Fruit fly (Drosophila melanogaster) whole organism, prepupa: Measurements from ENCODE around the gene Targ3.

ENCODE experiments used
- Blimp-1 ChIP-seq: fragments of 200-800 bp; sonication (Bioruptor generic); optimal IDR thresholded peaks from 3 replicates; lab custom pipeline; 2017; ENCODE audit warnings: missing biosample characterization, missing genetic modification characterization, mild to moderate bottlenecking, moderate library complexity, missing genetic modification reagents
- CG10631 ChIP-seq: fragments of 200-800 bp; sonication (Bioruptor generic); optimal IDR thresholded peaks from 2 replicates; lab custom pipeline; 2016; ENCODE audit warnings: missing biosample characterization, missing genetic modification characterization
- CG11294 ChIP-seq: fragments of 200-800 bp; sonication (Bioruptor generic); IDR thresholded peaks from 2 replicates; pipeline ENCODE4 v1.3.6; 2022; ENCODE audit warnings: missing biosample characterization, missing genetic modification characterization
- CG11762 ChIP-seq: fragments of 200-800 bp; sonication (Bioruptor generic); optimal IDR thresholded peaks from 3 replicates; lab custom pipeline; 2016; ENCODE audit warnings: missing biosample characterization, missing genetic modification characterization; ENCODE audit not compliant: insufficient read depth
- CG15336 ChIP-seq: fragments of 200-800 bp; sonication (Bioruptor generic); IDR thresholded peaks from 2 replicates; pipeline ENCODE4 v1.3.6; 2022; ENCODE audit warnings: missing biosample characterization, missing genetic modification characterization
- CG1621 ChIP-seq: fragments of 200-800 bp; sonication (Bioruptor generic); optimal IDR thresholded peaks from 3 replicates; lab custom pipeline; 2018; ENCODE audit warnings: missing biosample characterization, mild to moderate bottlenecking, missing genetic modification characterization
- CG3032 ChIP-seq: fragments of 200-800 bp; optimal IDR thresholded peaks from 2 replicates; lab custom pipeline; 2019; ENCODE audit warnings: missing biosample characterization, mild to moderate bottlenecking, missing genetic modification characterization, moderate library complexity
- CG31627 ChIP-seq: fragments of 200-800 bp; sonication (Bioruptor generic); optimal IDR thresholded peaks from 3 replicates; lab custom pipeline; 2016; ENCODE audit warnings: missing biosample characterization, missing genetic modification characterization
- CG34406 ChIP-seq: fragments of 200-800 bp; sonication (Bioruptor generic); optimal IDR thresholded peaks from 3 replicates; lab custom pipeline; 2016; ENCODE audit warnings: missing biosample characterization, missing genetic modification characterization
- CG3919 ChIP-seq: fragments of 200-800 bp; sonication (Bioruptor generic); optimal IDR thresholded peaks from 3 replicates; lab custom pipeline; 2016; ENCODE audit warnings: missing biosample characterization, missing genetic modification characterization
- CG6276 ChIP-seq: fragments of 200-800 bp; sonication (Bioruptor generic); optimal IDR thresholded peaks from 2 replicates; lab custom pipeline; 2017; ENCODE audit warnings: missing biosample characterization, mild to moderate bottlenecking, missing genetic modification characterization
- CG6792 ChIP-seq: fragments of 200-800 bp; sonication (Bioruptor generic); optimal IDR thresholded peaks from 3 replicates; lab custom pipeline; 2016; ENCODE audit warnings: missing biosample characterization, missing genetic modification characterization
- CG6808 ChIP-seq: fragments of 200-800 bp; sonication (Bioruptor generic); optimal IDR thresholded peaks from 3 replicates; lab custom pipeline; 2017; ENCODE audit warnings: missing biosample characterization, missing genetic modification characterization, mild to moderate bottlenecking, moderate library complexity, missing genetic modification reagents
- CG6854 ChIP-seq: fragments of 200-800 bp; sonication (Bioruptor generic); optimal IDR thresholded peaks from 2 replicates; lab custom pipeline; 2017; ENCODE audit warnings: missing biosample characterization, mild to moderate bottlenecking, missing genetic modification characterization
- CG7368 ChIP-seq: fragments of 200-800 bp; sonication (Bioruptor generic); optimal IDR thresholded peaks from 3 replicates; lab custom pipeline; 2016; ENCODE audit warnings: missing biosample characterization, missing genetic modification characterization
- CG8119 ChIP-seq: fragments of 200-800 bp; sonication (Bioruptor generic); IDR thresholded peaks from 3 replicates; pipeline ENCODE4 v1.3.6; 2022; ENCODE audit warnings: missing biosample characterization, missing genetic modification characterization
- CG8319 ChIP-seq: fragments of 200-800 bp; sonication (Bioruptor generic); optimal IDR thresholded peaks from 3 replicates; lab custom pipeline; 2016; ENCODE audit warnings: missing biosample characterization, missing genetic modification characterization
- CG8632 ChIP-seq: fragments of 200-800 bp; sonication (Bioruptor generic); optimal IDR thresholded peaks from 3 replicates; lab custom pipeline; 2016; ENCODE audit warnings: missing biosample characterization, missing genetic modification characterization
- CG9139 ChIP-seq: fragments of 200-800 bp; sonication (Bioruptor generic); optimal IDR thresholded peaks from 3 replicates; lab custom pipeline; 2017; ENCODE audit warnings: missing biosample characterization, mild to moderate bottlenecking, missing genetic modification characterization
- Eip75B ChIP-seq: fragments of 200-800 bp; sonication (Bioruptor generic); optimal IDR thresholded peaks from 3 replicates; lab custom pipeline; 2016; ENCODE audit warnings: missing biosample characterization, missing genetic modification characterization
- Eip78C ChIP-seq: fragments of 200-800 bp; sonication (Bioruptor generic); peaks from one replicate; lab custom pipeline; 2016; ENCODE audit warnings: missing biosample characterization, missing genetic modification characterization
- Eip93F ChIP-seq: fragments of 200-800 bp; sonication (Bioruptor generic); optimal IDR thresholded peaks from 2 replicates; lab custom pipeline; 2016; ENCODE audit warnings: missing biosample characterization, mild to moderate bottlenecking, missing genetic modification characterization
- Gug ChIP-seq: fragments of 200-800 bp; sonication (Bioruptor generic); IDR thresholded peaks from 2 replicates; pipeline ENCODE4 v1.3.6; 2022; ENCODE audit warnings: missing biosample characterization, missing genetic modification characterization
- Hr38 ChIP-seq: sonication (Bioruptor generic); optimal IDR thresholded peaks from 2 replicates; lab custom pipeline; 2016; ENCODE audit warnings: missing biosample characterization, missing genetic modification characterization
- Hr39 ChIP-seq: fragments of 200-800 bp; sonication (Bioruptor generic); optimal IDR thresholded peaks from 2 replicates; lab custom pipeline; 2016; ENCODE audit warnings: missing biosample characterization, missing genetic modification characterization
- Hr4 ChIP-seq: fragments of 200-800 bp; sonication (Bioruptor generic); optimal IDR thresholded peaks from 3 replicates; lab custom pipeline; 2016; ENCODE audit warnings: missing biosample characterization, missing genetic modification characterization
- Lpt ChIP-seq: fragments of 200-800 bp; sonication (Bioruptor generic); optimal IDR thresholded peaks from 3 replicates; lab custom pipeline; 2016; ENCODE audit warnings: missing biosample characterization, missing genetic modification characterization
- OdsH ChIP-seq: fragments of 200-800 bp; sonication (Bioruptor generic); optimal IDR thresholded peaks from 3 replicates; lab custom pipeline; 2016; ENCODE audit warnings: missing biosample characterization, missing genetic modification characterization
- Smox ChIP-seq: fragments of 200-800 bp; sonication (Bioruptor generic); optimal IDR thresholded peaks from 3 replicates; lab custom pipeline; 2016; ENCODE audit warnings: missing biosample characterization, missing genetic modification characterization
- Sox14 ChIP-seq: fragments of 200-800 bp; sonication (Bioruptor generic); optimal IDR thresholded peaks from 3 replicates; lab custom pipeline; 2016; ENCODE audit warnings: missing biosample characterization, missing genetic modification characterization
- Sox15 ChIP-seq: fragments of 200-800 bp; sonication (Bioruptor generic); optimal IDR thresholded peaks from 3 replicates; lab custom pipeline; 2016; ENCODE audit warnings: missing biosample characterization, missing genetic modification characterization
- acj6 ChIP-seq: fragments of 200-800 bp; sonication (Bioruptor generic); optimal IDR thresholded peaks from 3 replicates; lab custom pipeline; 2016; ENCODE audit warnings: missing biosample characterization, missing genetic modification characterization
- cyc ChIP-seq: fragments of 200-800 bp; sonication (Bioruptor generic); optimal IDR thresholded peaks from 3 replicates; lab custom pipeline; 2016; ENCODE audit warnings: missing biosample characterization, missing genetic modification characterization
- dac ChIP-seq: fragments of 200-800 bp; sonication (Bioruptor generic); optimal IDR thresholded peaks from 2 replicates; lab custom pipeline; 2017; ENCODE audit warnings: missing biosample characterization, mild to moderate bottlenecking, missing genetic modification characterization
- esn ChIP-seq: fragments of 200-800 bp; sonication (Bioruptor generic); optimal IDR thresholded peaks from 2 replicates; lab custom pipeline; 2016; ENCODE audit warnings: missing biosample characterization, mild to moderate bottlenecking, missing genetic modification characterization, moderate library complexity
- fd59A ChIP-seq: fragments of 200-800 bp; sonication (Bioruptor generic); optimal IDR thresholded peaks from 2 replicates; lab custom pipeline; 2017; ENCODE audit warnings: missing biosample characterization, mild to moderate bottlenecking, missing genetic modification characterization, missing genetic modification reagents
- fd85E ChIP-seq: fragments of 200-800 bp; sonication (Bioruptor generic); optimal IDR thresholded peaks from 3 replicates; lab custom pipeline; 2016; ENCODE audit warnings: missing biosample characterization, missing genetic modification characterization
- fkh ChIP-seq: fragments of 200-800 bp; sonication (Bioruptor generic); optimal IDR thresholded peaks from 3 replicates; lab custom pipeline; 2017; ENCODE audit warnings: missing biosample characterization, mild to moderate bottlenecking, missing genetic modification characterization, moderate library complexity
- lz ChIP-seq: fragments of 200-800 bp; sonication (Bioruptor generic); optimal IDR thresholded peaks from 3 replicates; lab custom pipeline; 2016; ENCODE audit warnings: missing biosample characterization, missing genetic modification characterization
- net ChIP-seq: fragments of 200-800 bp; sonication (Bioruptor generic); optimal IDR thresholded peaks from 3 replicates; lab custom pipeline; 2016; ENCODE audit warnings: missing biosample characterization, missing genetic modification characterization
- pdm3 ChIP-seq: fragments of 200-800 bp; sonication (Bioruptor generic); optimal IDR thresholded peaks from 3 replicates; lab custom pipeline; 2016; ENCODE audit warnings: missing biosample characterization, missing genetic modification characterization
- salr ChIP-seq, 2 experiments: fragments of 200-800 bp; sonication (Bioruptor generic); optimal IDR thresholded peaks; 3 replicates each; lab custom pipeline; 2016 to 2018; ENCODE audit warnings: missing biosample characterization in 2 of 2, missing genetic modification characterization in 2 of 2, mild to moderate bottlenecking in 1 of 2
- spab ChIP-seq: fragments of 200-800 bp; sonication (Bioruptor generic); optimal IDR thresholded peaks from 2 replicates; lab custom pipeline; 2017; ENCODE audit warnings: missing biosample characterization, mild to moderate bottlenecking, missing genetic modification characterization, missing genetic modification reagents
- ss ChIP-seq, 2 experiments: fragments of 200-800 bp; sonication (Bioruptor generic); optimal IDR thresholded peaks; 2 replicates in 1 of 2; 3 replicates in 1 of 2; lab custom pipeline; 2017 to 2018; ENCODE audit warnings: mild to moderate bottlenecking in 2 of 2, missing biosample characterization in 2 of 2, missing genetic modification characterization in 2 of 2, moderate library complexity in 1 of 2
- svp ChIP-seq: fragments of 200-800 bp; sonication (Bioruptor generic); peaks from one replicate; lab custom pipeline; 2016; ENCODE audit warnings: missing biosample characterization, missing genetic modification characterization
- topi ChIP-seq: fragments of 200-800 bp; sonication (Bioruptor generic); optimal IDR thresholded peaks from 3 replicates; lab custom pipeline; 2016; ENCODE audit warnings: missing biosample characterization, missing genetic modification characterization
- vri ChIP-seq: fragments of 200-800 bp; sonication (Bioruptor generic); optimal IDR thresholded peaks from 3 replicates; lab custom pipeline; 2016; ENCODE audit warnings: missing biosample characterization, mild to moderate bottlenecking, missing genetic modification characterization

The Targ3 gene

dm6 chr3L:21236959-21237551 lies 40.4 kb downstream of the Targ3 start (continued):
- TF ChIP-seq spab = no peak
- TF ChIP-seq CG11294 (GFP tag; lab: Robert Waterston, UW) = 0 out of 2 replicates have a peak, but pooled peaks have one; percentile 17
- no peak for TF ChIP-seq CG11762 (GFP tag; lab: Kevin White, UChicago)
- TF ChIP-seq CG3032 (tag; lab: Kevin White, UChicago) = no peak
- no peak for TF ChIP-seq fkh
- no peak for TF ChIP-seq esn
- peak; percentile 12 for TF ChIP-seq OdsH
- TF ChIP-seq Hr4 (GFP tag; lab: Kevin White, UChicago) = peak; percentile 43
- peak; percentile 26 for TF ChIP-seq CG3919 (GFP tag; lab: Kevin White, UChicago)
- TF ChIP-seq CG8119 (GFP tag; lab: Robert Waterston, UW) = peak; percentile 85
- TF ChIP-seq CG10631 (GFP tag; lab: Kevin White, UChicago) = no peak
- TF ChIP-seq Sox14 = peak; percentile 38
- TF ChIP-seq topi (GFP tag; lab: Kevin White, UChicago) = no peak
- TF ChIP-seq CG9139 (GFP tag; lab: Kevin White, UChicago) = no peak
- TF ChIP-seq Lpt = peak; percentile 75
- TF ChIP-seq pdm3 = no peak

- TF ChIP-seq CG15336 (no peak), svp (GFP tag; lab: Kevin White, UChicago) (peak; percentile 30), CG6792 (GFP tag; lab: Kevin White, UChicago) (no peak), Gug (no peak), salr (GFP tag; optimal IDR thresholded peaks at IDR 0.05; lab: Kevin White, UChicago) (no peak), net (GFP tag; lab: Kevin White, UChicago) (no peak), CG8319 (GFP tag; lab: Kevin White, UChicago) (no peak), Eip78C (GFP tag; lab: Kevin White, UChicago) (peak; percentile 4), CG6808 (no peak)
Observed at dm6 chr3L:21238377-21238776, 41.7 kb downstream of the Targ3 start.

- no peak for TF ChIP-seq dac (GFP tag; lab: Kevin White, UChicago)
- TF ChIP-seq fd59A (GFP tag; lab: Kevin White, UChicago) = no peak
- TF ChIP-seq CG8119 (GFP tag; lab: Robert Waterston, UW) = peak; percentile 68
- no peak for TF ChIP-seq CG10631 (GFP tag; lab: Kevin White, UChicago)
- TF ChIP-seq Eip75B (GFP tag; lab: Kevin White, UChicago) = peak; percentile 41
- TF ChIP-seq OdsH = no peak
- peak; percentile 6 for TF ChIP-seq topi (GFP tag; lab: Kevin White, UChicago)
- TF ChIP-seq fd85E (GFP tag; lab: Kevin White, UChicago) = peak; percentile 0
- peak; percentile 58 for TF ChIP-seq Sox14
- TF ChIP-seq CG8319 (GFP tag; lab: Kevin White, UChicago) = no peak
- no peak for TF ChIP-seq CG1621
- no peak for TF ChIP-seq Sox15 (GFP tag; lab: Kevin White, UChicago)
- peak; percentile 34 for TF ChIP-seq net (GFP tag; lab: Kevin White, UChicago)
- TF ChIP-seq pdm3 = no peak
- TF ChIP-seq CG6276 = no peak
- TF ChIP-seq Smox (GFP tag; lab: Kevin White, UChicago) = no peak
- TF ChIP-seq Hr38 (GFP tag; lab: Kevin White, UChicago) = no peak
- no peak for TF ChIP-seq CG8632 (GFP tag; lab: Kevin White, UChicago)
- no peak for TF ChIP-seq CG7368 (GFP tag; lab: Kevin White, UChicago)
- peak; percentile 24 for TF ChIP-seq Eip93F
- TF ChIP-seq vri (GFP tag; lab: Kevin White, UChicago) = no peak
- peak; percentile 79 for TF ChIP-seq CG6854 (GFP tag; lab: Kevin White, UChicago)
- no peak for TF ChIP-seq Hr39 (GFP tag; lab: Kevin White, UChicago)
- TF ChIP-seq cyc = no peak
- TF ChIP-seq CG34406 (GFP tag; lab: Kevin White, UChicago) = no peak
- TF ChIP-seq ss (GFP tag; optimal IDR thresholded peaks at IDR 0.05; lab: Kevin White, UChicago) = peak; percentile 29 to 55
- no peak for TF ChIP-seq Hr4 (GFP tag; lab: Kevin White, UChicago)
- peak; percentile 87 for TF ChIP-seq Blimp-1
- no peak for TF ChIP-seq CG31627 (GFP tag; lab: Kevin White, UChicago)
- peak; percentile 25 for TF ChIP-seq lz (GFP tag; lab: Kevin White, UChicago)
- TF ChIP-seq acj6 = no peak
- TF ChIP-seq CG6792 (GFP tag; lab: Kevin White, UChicago) = no peak
- no peak for TF ChIP-seq salr (GFP tag; optimal IDR thresholded peaks at IDR 0.05; lab: Kevin White, UChicago)
Observed at dm6 chr3L:21239999-21240509, 43.4 kb downstream of the Targ3 start.
